Worm (Caenorhabditis elegans) whole organism, L4/young adult: ENCODE results near the gene prp-18.

ENCODE experiments used
- dao-5 ChIP-seq: sonication (generic microtip); optimal IDR thresholded peaks from 2 replicates; lab custom pipeline; 2016; ENCODE audit warnings: missing genotype, missing genetic modification characterization, moderate library complexity, missing compliant biosample characterization
- him-1 ChIP-seq: sonication (generic microtip); optimal IDR thresholded peaks from 2 replicates; lab custom pipeline; 2016; ENCODE audit warnings: missing genotype, missing genetic modification reagents, missing genetic modification characterization, missing compliant biosample characterization

ce11 chrIV:9924419-9924818 is 40.2 kb upstream of the prp-18 start:
- TF ChIP-seq him-1 (tag; lab: Kevin White, UChicago) (no peak), dao-5 (no peak)
